Worm (Caenorhabditis elegans) whole organism, L2 larva: ENCODE measurements around the gene pgl-2.

Source experiments
- ama-1 ChIP-seq: fragments of 150-350 bp; optimal IDR thresholded peaks from 2 replicates; lab custom pipeline; 2018; ENCODE audit warnings: inconsistent platforms
- ceh-16 ChIP-seq: fragments of 150-350 bp; optimal IDR thresholded peaks from 2 replicates; lab custom pipeline; 2014; ENCODE audit warnings: missing biosample characterization, missing genetic modification characterization
- ceh-82 ChIP-seq: fragments of 150-350 bp; optimal IDR thresholded peaks from 2 replicates; lab custom pipeline; 2014; ENCODE audit warnings: missing biosample characterization, missing genetic modification characterization
- dmd-4 ChIP-seq: sonication (generic microtip); optimal IDR thresholded peaks from 2 replicates; lab custom pipeline; 2017; ENCODE audit warnings: missing biosample characterization, missing genetic modification characterization
- elt-1 ChIP-seq: fragments of 150-350 bp; optimal IDR thresholded peaks from 2 replicates; lab custom pipeline; 2014; ENCODE audit warnings: missing biosample characterization, missing genetic modification characterization
- lin-13 ChIP-seq: fragments of 150-350 bp; optimal IDR thresholded peaks from 2 replicates; lab custom pipeline; 2014; ENCODE audit warnings: missing biosample characterization, missing genetic modification reagents, missing genetic modification characterization
- mbf-1 ChIP-seq: sonication (generic microtip); optimal IDR thresholded peaks from 2 replicates; lab custom pipeline; 2017; ENCODE audit warnings: missing biosample characterization, missing genetic modification characterization
- nhr-11 ChIP-seq: fragments of 150-350 bp; optimal IDR thresholded peaks from 2 replicates; lab custom pipeline; 2014; ENCODE audit warnings: missing biosample characterization, missing genetic modification characterization
- peb-1 ChIP-seq: fragments of 150-350 bp; optimal IDR thresholded peaks from 2 replicates; lab custom pipeline; 2014; ENCODE audit warnings: missing biosample characterization, missing genetic modification characterization
- unc-55 ChIP-seq: fragments of 150-350 bp; sonication (generic microtip); optimal IDR thresholded peaks from 3 replicates; lab custom pipeline; 2014; ENCODE audit warnings: missing biosample characterization, missing genetic modification reagents, missing genetic modification characterization
- unc-62 ChIP-seq: fragments of 150-350 bp; optimal IDR thresholded peaks from 2 replicates; lab custom pipeline; 2014; ENCODE audit warnings: missing biosample characterization, missing genetic modification reagents, missing genetic modification characterization
- zag-1 ChIP-seq: fragments of 150-350 bp; optimal IDR thresholded peaks from 2 replicates; lab custom pipeline; 2014; ENCODE audit warnings: missing biosample characterization, missing genetic modification characterization

DNA sequence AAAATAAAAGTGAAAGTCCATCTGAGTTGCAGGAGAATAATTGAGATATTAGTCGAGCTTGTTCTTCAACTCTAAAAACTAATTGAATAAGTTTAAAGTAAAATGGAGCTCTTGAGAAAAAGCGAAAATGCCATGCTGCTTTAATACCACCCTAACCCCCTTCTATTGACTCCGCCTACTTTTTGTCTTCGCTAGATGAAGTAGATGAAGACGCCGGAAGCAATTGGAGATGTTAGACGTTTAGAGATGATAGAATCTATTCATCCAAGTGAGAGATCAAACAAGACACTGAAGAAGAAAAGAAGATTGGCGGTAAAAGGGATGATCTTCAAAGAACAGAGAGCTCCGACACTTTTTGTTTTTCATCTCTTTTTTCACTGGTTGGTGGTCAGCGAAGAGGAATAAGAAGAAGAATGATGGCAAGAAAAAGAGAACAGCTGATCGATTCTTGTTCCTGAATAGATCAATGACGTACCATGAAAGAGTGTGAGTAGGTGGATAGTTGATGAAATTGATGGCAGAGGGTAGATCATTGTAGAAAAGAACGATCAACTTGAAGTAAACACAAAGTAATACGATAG lies 20.7 kb downstream of the pgl-2 start:
- TF ChIP-seq ceh-82 (tag; lab: Kevin White, UChicago): no peak
- TF ChIP-seq lin-13 (GFP tag; lab: Kevin White, UChicago): peak; percentile 12
- TF ChIP-seq ama-1: no peak
- no peak for TF ChIP-seq ceh-16 (tag; lab: Kevin White, UChicago)
- TF ChIP-seq nhr-11: no peak
- no peak for TF ChIP-seq zag-1 (tag; lab: Kevin White, UChicago)
- peak; percentile 3 for TF ChIP-seq unc-55 (GFP tag; lab: Kevin White, UChicago)
- no peak for TF ChIP-seq mbf-1 (tag; lab: Kevin White, UChicago)
- TF ChIP-seq elt-1 (tag; lab: Kevin White, UChicago): no peak
- no peak for TF ChIP-seq peb-1
- TF ChIP-seq dmd-4 (tag; lab: Kevin White, UChicago): no peak
- TF ChIP-seq unc-62 (GFP tag; lab: Kevin White, UChicago): no peak
